Fruit fly (Drosophila melanogaster): Measurements from ENCODE around the gene CG13308.

The CG13308 gene

dm6 chr3L:8765969-8766538 lies 42.3 kb upstream of the CG13308 start (continued):
- peak; percentile 87 for TF ChIP-seq CG8359 (GFP tag; optimal IDR thresholded peaks at IDR 0.05; ENCODE audit: borderline replicate concordance)
- no peak for TF ChIP-seq hbn (GFP tag; IDR thresholded peaks at IDR 0.05; ENCODE audit: partially characterized antibody)
- peak; percentile 98 for TF ChIP-seq HLH54F (GFP tag; optimal IDR thresholded peaks at IDR 0.05)
- TF ChIP-seq CG3995 (GFP tag; optimal IDR thresholded peaks at IDR 0.05) = peak; percentile 82
- TF ChIP-seq sisA (GFP tag; IDR thresholded peaks at IDR 0.05) = peak; percentile 98
- TF ChIP-seq lilli (GFP tag; optimal IDR thresholded peaks at IDR 0.05) = peak; percentile 99
- peak; percentile 98 for TF ChIP-seq CG14441 (GFP tag; IDR thresholded peaks at IDR 0.05)
- TF ChIP-seq H15 (GFP tag; IDR thresholded peaks at IDR 0.05) = peak; percentile 97
- peak; percentile 97 for TF ChIP-seq E2f1 (GFP tag; IDR thresholded peaks at IDR 0.05)
- TF ChIP-seq zfh2 (GFP tag; optimal IDR thresholded peaks at IDR 0.05) = peak; percentile 98
- TF ChIP-seq CG30431 (GFP tag; optimal IDR thresholded peaks at IDR 0.05) = peak; percentile 99
- peak; percentile 55; the same call in 2 of the 3 replicates for TF ChIP-seq CG34224 (GFP tag; IDR thresholded peaks at IDR 0.05; ENCODE audit: partially characterized antibody)
- TF ChIP-seq CG15011 (GFP tag; optimal IDR thresholded peaks at IDR 0.05) = peak; percentile 93
- peak; percentile 98 for TF ChIP-seq Sox102F (GFP tag; optimal IDR thresholded peaks at IDR 0.05)
- TF ChIP-seq pfk (GFP tag; optimal IDR thresholded peaks at IDR 0.05) = no peak
- TF ChIP-seq BEAF-32 (GFP tag; optimal IDR thresholded peaks at IDR 0.05) = peak; percentile 31
- peak; percentile 80 for TF ChIP-seq CG13624 (GFP tag; optimal IDR thresholded peaks at IDR 0.05)
- TF ChIP-seq corto (GFP tag; optimal IDR thresholded peaks at IDR 0.05) = peak; percentile 76

- TF ChIP-seq bcd (GFP tag; optimal IDR thresholded peaks at IDR 0.05) = peak; percentile 54
- peak; percentile 19 for TF ChIP-seq CG2712 (tag; optimal IDR thresholded peaks at IDR 0.05)
- TF ChIP-seq schlank (tag; optimal IDR thresholded peaks at IDR 0.05) = no peak
- TF ChIP-seq zfh2 (GFP tag; optimal IDR thresholded peaks at IDR 0.05) = peak; percentile 72
- no peak for TF ChIP-seq slp2 (GFP tag; optimal IDR thresholded peaks at IDR 0.05)
- peak; percentile 60 for TF ChIP-seq gem (tag; optimal IDR thresholded peaks at IDR 0.05)
- peak; percentile 22 for TF ChIP-seq CG13424 (tag; optimal IDR thresholded peaks at IDR 0.05)
- TF ChIP-seq tgo (GFP tag; IDR thresholded peaks at IDR 0.05) = peak; percentile 24; the same call in 2 of the 3 replicates
- TF ChIP-seq CG17359 (tag; optimal IDR thresholded peaks at IDR 0.05) = peak; percentile 14
- peak; percentile 47 for TF ChIP-seq CG1233 (GFP tag; optimal IDR thresholded peaks at IDR 0.05)
- no peak for TF ChIP-seq CG2116 (GFP tag; optimal IDR thresholded peaks at IDR 0.05)
- TF ChIP-seq ems (GFP tag; optimal IDR thresholded peaks at IDR 0.05) = peak; percentile 5
- no peak for TF ChIP-seq CG14860 (GFP tag; IDR thresholded peaks at IDR 0.05; ENCODE audit: partially characterized antibody)
- no peak for TF ChIP-seq pnt (GFP tag; optimal IDR thresholded peaks at IDR 0.05)
- 0 out of 3 replicates have a peak, but pooled peaks have one; percentile 39 for TF ChIP-seq jigr1 (GFP tag; IDR thresholded peaks at IDR 0.05)
- peak; percentile 31 for TF ChIP-seq Antp (GFP tag; optimal IDR thresholded peaks at IDR 0.05)
- no peak for TF ChIP-seq amos (GFP tag; IDR thresholded peaks at IDR 0.05; ENCODE audit: partially characterized antibody)
- no peak for TF ChIP-seq NC2α (GFP tag; optimal IDR thresholded peaks at IDR 0.05)
- no peak for TF ChIP-seq CG12236 (GFP tag; optimal IDR thresholded peaks at IDR 0.05)
- TF ChIP-seq NfI (GFP tag; optimal IDR thresholded peaks at IDR 0.05) = peak; percentile 38
- peak in 1 of 2 experiments; percentile 50 for TF ChIP-seq eve (GFP tag; optimal IDR thresholded peaks at IDR 0.05)
- TF ChIP-seq gsb (GFP tag; IDR thresholded peaks at IDR 0.05) = peak; percentile 17; the same call in 1 of the 2 replicates
- TF ChIP-seq pho (GFP tag; optimal IDR thresholded peaks at IDR 0.05) = peak; percentile 42
- TF ChIP-seq phol (tag; optimal IDR thresholded peaks at IDR 0.05) = peak; percentile 12
- peak; percentile 58 for TF ChIP-seq CG12659 (GFP tag; optimal IDR thresholded peaks at IDR 0.05)
- TF ChIP-seq CG11560 (tag; IDR thresholded peaks at IDR 0.05) = 0 out of 3 replicates have a peak, but pooled peaks have one; percentile 30
- peak; percentile 25 for TF ChIP-seq CG8924 (tag; optimal IDR thresholded peaks at IDR 0.05)
- TF ChIP-seq CG11723 (GFP tag; optimal IDR thresholded peaks at IDR 0.05) = peak; percentile 26
- TF ChIP-seq Fer3 (tag; optimal IDR thresholded peaks at IDR 0.05) = peak; percentile 35
- no peak for TF ChIP-seq CG10543 (GFP tag; optimal IDR thresholded peaks at IDR 0.05)
- peak; percentile 11 for TF ChIP-seq Dad (GFP tag; optimal IDR thresholded peaks at IDR 0.05)
- peak; percentile 19 for TF ChIP-seq en (GFP tag; optimal IDR thresholded peaks at IDR 0.05)
Measured at dm6 chr3L:8767876-8768275, 40.5 kb upstream of the CG13308 start.
